Worm (Caenorhabditis elegans) whole organism, L2 larva: Measurements from ENCODE around the gene C16D2.1.

Experiments
- C34F6.9 ChIP-seq: fragments of 150-350 bp; optimal IDR thresholded peaks from 2 replicates; lab custom pipeline; 2014; ENCODE audit warnings: missing biosample characterization, missing genetic modification characterization
- F13H6.1 ChIP-seq: sonication (generic microtip); optimal IDR thresholded peaks from 2 replicates; lab custom pipeline; 2016; ENCODE audit warnings: missing genetic modification characterization, missing compliant biosample characterization
- R02D3.7 ChIP-seq: fragments of 150-350 bp; optimal IDR thresholded peaks from 2 replicates; lab custom pipeline; 2014; ENCODE audit warnings: missing biosample characterization, missing genetic modification characterization
- Y55F3AM.14 ChIP-seq: fragments of 200-800 bp; sonication (Bioruptor generic); optimal IDR thresholded peaks from 2 replicates; lab custom pipeline; 2018; ENCODE audit warnings: mild to moderate bottlenecking, missing genetic modification characterization, missing compliant biosample characterization
- ZK546.5 ChIP-seq: sonication (generic microtip); optimal IDR thresholded peaks from 2 replicates; lab custom pipeline; 2017; ENCODE audit warnings: missing biosample characterization, missing genetic modification characterization
- alr-1 ChIP-seq: fragments of 150-350 bp; optimal IDR thresholded peaks from 2 replicates; lab custom pipeline; 2014; ENCODE audit warnings: missing biosample characterization, missing genetic modification characterization
- aly-2 ChIP-seq: fragments of 150-350 bp; optimal IDR thresholded peaks from 2 replicates; lab custom pipeline; 2014; ENCODE audit warnings: missing biosample characterization, missing genetic modification characterization
- ama-1 ChIP-seq: fragments of 150-350 bp; optimal IDR thresholded peaks from 2 replicates; lab custom pipeline; 2018; ENCODE audit warnings: inconsistent platforms
- blmp-1 ChIP-seq: sonication (generic microtip); optimal IDR thresholded peaks from 2 replicates; lab custom pipeline; 2017; ENCODE audit warnings: missing genetic modification characterization, mild to moderate bottlenecking, missing compliant biosample characterization, antibody characterized with exemption, moderate library complexity; ENCODE audit not compliant: insufficient read depth
- ceh-16 ChIP-seq: fragments of 150-350 bp; optimal IDR thresholded peaks from 2 replicates; lab custom pipeline; 2014; ENCODE audit warnings: missing biosample characterization, missing genetic modification characterization
- ceh-82 ChIP-seq: fragments of 150-350 bp; optimal IDR thresholded peaks from 2 replicates; lab custom pipeline; 2014; ENCODE audit warnings: missing biosample characterization, missing genetic modification characterization
- crh-2 ChIP-seq: sonication (generic microtip); optimal IDR thresholded peaks from 2 replicates; lab custom pipeline; 2017; ENCODE audit warnings: missing biosample characterization, missing genetic modification characterization
- dmd-4 ChIP-seq: sonication (generic microtip); optimal IDR thresholded peaks from 2 replicates; lab custom pipeline; 2017; ENCODE audit warnings: missing biosample characterization, missing genetic modification characterization
- egl-27 ChIP-seq: sonication (generic microtip); optimal IDR thresholded peaks from 3 replicates; lab custom pipeline; 2017; ENCODE audit warnings: missing biosample characterization, missing genetic modification reagents, missing genetic modification characterization
- elt-1 ChIP-seq: fragments of 150-350 bp; optimal IDR thresholded peaks from 2 replicates; lab custom pipeline; 2014; ENCODE audit warnings: missing biosample characterization, missing genetic modification characterization
- elt-3 ChIP-seq: sonication (generic microtip); optimal IDR thresholded peaks from 2 replicates; lab custom pipeline; 2017; ENCODE audit warnings: missing biosample characterization, missing genetic modification characterization
- fos-1 ChIP-seq: fragments of 150-350 bp; optimal IDR thresholded peaks from 2 replicates; lab custom pipeline; 2014; ENCODE audit warnings: missing biosample characterization, missing genetic modification characterization
- gmeb-1 ChIP-seq: fragments of 150-350 bp; optimal IDR thresholded peaks from 2 replicates; lab custom pipeline; 2014; ENCODE audit warnings: missing biosample characterization, missing genetic modification characterization
- lin-11 ChIP-seq: fragments of 150-350 bp; sonication (generic microtip); optimal IDR thresholded peaks from 2 replicates; lab custom pipeline; 2014; ENCODE audit warnings: missing biosample characterization, missing genetic modification characterization, inconsistent platforms, mixed read lengths
- lin-13 ChIP-seq: fragments of 150-350 bp; optimal IDR thresholded peaks from 2 replicates; lab custom pipeline; 2014; ENCODE audit warnings: missing biosample characterization, missing genetic modification reagents, missing genetic modification characterization
- lin-39 ChIP-seq: fragments of 150-350 bp; optimal IDR thresholded peaks from 2 replicates; lab custom pipeline; 2014; ENCODE audit warnings: missing biosample characterization, missing genetic modification reagents, missing genetic modification characterization
- lsy-2 ChIP-seq, 2 experiments: fragments of 150-350 bp in 1 of 2; sonication (generic microtip) in 1 of 2; optimal IDR thresholded peaks; 2 replicates each; lab custom pipeline; 2014 to 2017; ENCODE audit warnings: missing biosample characterization in 2 of 2, missing genetic modification characterization in 2 of 2
- mdl-1 ChIP-seq, 2 experiments: fragments of 150-350 bp in 1 of 2; sonication (generic microtip) in 1 of 2; optimal IDR thresholded peaks; 2 replicates each; lab custom pipeline; 2017; ENCODE audit warnings: missing biosample characterization in 2 of 2, missing genetic modification characterization in 2 of 2
- nhr-129 ChIP-seq: fragments of 150-350 bp; optimal IDR thresholded peaks from 2 replicates; lab custom pipeline; 2014; ENCODE audit warnings: missing biosample characterization, missing genetic modification characterization
- nhr-21 ChIP-seq: fragments of 150-350 bp; optimal IDR thresholded peaks from 2 replicates; lab custom pipeline; 2014; ENCODE audit warnings: missing biosample characterization, missing genetic modification characterization
- nhr-23 ChIP-seq: fragments of 150-350 bp; optimal IDR thresholded peaks from 2 replicates; lab custom pipeline; 2014; ENCODE audit warnings: missing biosample characterization, missing genetic modification reagents, missing genetic modification characterization
- nhr-237 ChIP-seq: fragments of 150-350 bp; optimal IDR thresholded peaks from 2 replicates; lab custom pipeline; 2014; ENCODE audit warnings: missing biosample characterization, missing genetic modification characterization
- nhr-25 ChIP-seq: fragments of 150-350 bp; sonication (generic microtip); optimal IDR thresholded peaks from 3 replicates; lab custom pipeline; 2014; ENCODE audit warnings: missing biosample characterization, missing genetic modification characterization
- nhr-77 ChIP-seq: fragments of 150-350 bp; optimal IDR thresholded peaks from 2 replicates; lab custom pipeline; 2014; ENCODE audit warnings: missing biosample characterization, missing genetic modification characterization
- peb-1 ChIP-seq: fragments of 150-350 bp; optimal IDR thresholded peaks from 2 replicates; lab custom pipeline; 2014; ENCODE audit warnings: missing biosample characterization, missing genetic modification characterization
- sem-4 ChIP-seq: fragments of 150-350 bp; optimal IDR thresholded peaks from 2 replicates; lab custom pipeline; 2014; ENCODE audit warnings: missing biosample characterization, missing genetic modification reagents, missing genetic modification characterization
- sma-3 ChIP-seq: sonication (generic microtip); optimal IDR thresholded peaks from 2 replicates; lab custom pipeline; 2016; ENCODE audit warnings: missing genetic modification reagents, missing genetic modification characterization, missing compliant biosample characterization
- sma-9 ChIP-seq, 2 experiments: fragments of 150-350 bp in 1 of 2; sonication (generic microtip) in 1 of 2; optimal IDR thresholded peaks; 2 replicates each; lab custom pipeline; 2014 to 2016; ENCODE audit warnings: missing genetic modification characterization in 2 of 2, mild to moderate bottlenecking in 1 of 2, missing biosample characterization in 1 of 2, missing compliant biosample characterization in 1 of 2, missing genetic modification reagents in 1 of 2, moderate library complexity in 1 of 2
- snpc-4 ChIP-seq: fragments of 150-350 bp; optimal IDR thresholded peaks from 2 replicates; lab custom pipeline; 2014; ENCODE audit warnings: missing biosample characterization, missing genetic modification characterization
- unc-55 ChIP-seq: fragments of 150-350 bp; sonication (generic microtip); optimal IDR thresholded peaks from 3 replicates; lab custom pipeline; 2014; ENCODE audit warnings: missing biosample characterization, missing genetic modification reagents, missing genetic modification characterization
- unc-62 ChIP-seq: fragments of 150-350 bp; optimal IDR thresholded peaks from 2 replicates; lab custom pipeline; 2014; ENCODE audit warnings: missing biosample characterization, missing genetic modification reagents, missing genetic modification characterization
- zag-1 ChIP-seq: fragments of 150-350 bp; optimal IDR thresholded peaks from 2 replicates; lab custom pipeline; 2014; ENCODE audit warnings: missing biosample characterization, missing genetic modification characterization
- ztf-1 ChIP-seq: fragments of 200-800 bp; sonication (Bioruptor generic); conservative IDR thresholded peaks from 2 replicates; pipeline ENCODE4 v1.3.6; 2022; ENCODE audit warnings: missing genetic modification characterization, missing compliant biosample characterization
- ztf-4 ChIP-seq: fragments of 150-350 bp; optimal IDR thresholded peaks from 2 replicates; lab custom pipeline; 2014; ENCODE audit warnings: missing biosample characterization, missing genetic modification characterization

Gene C16D2.1

DNA sequence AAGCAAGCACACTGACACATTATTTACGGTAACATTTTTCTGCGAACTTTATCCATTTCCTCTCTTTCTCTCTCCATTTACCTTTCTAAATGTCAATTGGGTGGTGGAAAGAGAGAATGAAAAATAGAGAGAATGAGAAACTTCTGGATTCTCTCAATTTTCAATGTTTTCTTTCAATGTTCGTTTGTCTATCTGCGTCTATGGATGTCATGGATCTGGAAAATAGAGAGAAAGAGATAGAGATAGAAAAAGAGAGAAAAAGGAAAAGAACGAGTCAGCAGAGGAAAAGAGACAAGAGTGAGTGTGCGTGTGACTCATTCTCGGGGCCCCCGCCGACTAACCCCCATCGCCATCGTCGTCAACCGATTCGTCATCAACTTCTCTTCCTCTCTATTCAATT is 18.6 kb upstream of the C16D2.1 start, which contains the start of gene jun-1 (continued):
- TF ChIP-seq sma-9 (GFP tag; optimal IDR thresholded peaks at IDR 0.05; lab: Kevin White, UChicago) (peak; percentile 84), sma-9 (tag; optimal IDR thresholded peaks at IDR 0.05; lab: Kevin White, UChicago) (no peak), snpc-4 (tag; lab: Kevin White, UChicago) (peak; percentile 43), ztf-1 (GFP tag; lab: Robert Waterston, UW) (no peak), mdl-1 (tag; optimal IDR thresholded peaks at IDR 0.05; lab: Kevin White, UChicago) (peak; percentile 22 to 70), F13H6.1 (tag; lab: Kevin White, UChicago) (peak; percentile 91), peb-1 (tag; lab: Kevin White, UChicago) (no peak), fos-1 (peak; percentile 100), elt-1 (tag; lab: Kevin White, UChicago) (no peak), elt-3 (no peak), lsy-2 (tag; optimal IDR thresholded peaks at IDR 0.05; lab: Kevin White, UChicago) (peak; percentile 68 to 91), nhr-23 (tag; lab: Kevin White, UChicago) (no peak), blmp-1 (tag; lab: Kevin White, UChicago) (peak; percentile 67), nhr-25 (peak; percentile 94), zag-1 (tag; lab: Kevin White, UChicago) (peak; percentile 13), nhr-129 (tag; lab: Kevin White, UChicago) (peak; percentile 93), sma-3 (GFP tag; lab: Kevin White, UChicago) (peak; percentile 94), ceh-82 (tag; lab: Kevin White, UChicago) (peak; percentile 18)

DNA sequence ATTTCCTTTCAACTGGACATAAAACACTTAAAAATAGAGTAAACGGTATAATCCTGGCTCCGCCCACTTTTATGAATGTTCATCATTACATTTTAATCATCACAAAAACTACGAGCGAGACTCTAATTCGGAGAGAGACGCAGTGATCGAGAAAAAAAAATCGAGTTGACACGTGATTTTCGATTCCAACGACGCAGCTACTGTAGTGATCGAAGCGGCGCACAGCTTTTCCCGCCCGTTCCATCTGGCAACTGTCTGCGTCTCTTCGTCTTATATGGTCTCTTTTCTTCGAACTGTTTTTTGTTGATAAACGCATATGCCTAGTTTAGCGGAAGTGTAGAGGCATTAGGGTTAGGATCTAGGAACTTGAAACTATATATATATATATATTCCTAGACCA is 17.7 kb upstream of the C16D2.1 start:
- TF ChIP-seq F13H6.1 (tag; lab: Kevin White, UChicago) (peak; percentile 36), crh-2 (peak; percentile 41), nhr-23 (tag; lab: Kevin White, UChicago) (no peak), nhr-77 (tag; lab: Kevin White, UChicago) (no peak), fos-1 (peak; percentile 68), ceh-16 (tag; lab: Kevin White, UChicago) (no peak), dmd-4 (tag; lab: Kevin White, UChicago) (no peak), sem-4 (tag; lab: Kevin White, UChicago) (no peak), lsy-2 (tag; optimal IDR thresholded peaks at IDR 0.05; lab: Kevin White, UChicago) (no peak), R02D3.7 (tag; lab: Kevin White, UChicago) (no peak), blmp-1 (tag; lab: Kevin White, UChicago) (peak; percentile 69), ZK546.5 (no peak), ama-1 (lab: Kevin White, UChicago) (no peak), lin-13 (GFP tag; lab: Kevin White, UChicago) (no peak), sma-9 (GFP tag; optimal IDR thresholded peaks at IDR 0.05; lab: Kevin White, UChicago) (peak; percentile 46), sma-9 (tag; optimal IDR thresholded peaks at IDR 0.05; lab: Kevin White, UChicago) (no peak), snpc-4 (tag; lab: Kevin White, UChicago) (no peak), ztf-4 (no peak), aly-2 (no peak), lin-11 (tag; lab: Kevin White, UChicago) (no peak), alr-1 (tag; lab: Kevin White, UChicago) (no peak)

DNA sequence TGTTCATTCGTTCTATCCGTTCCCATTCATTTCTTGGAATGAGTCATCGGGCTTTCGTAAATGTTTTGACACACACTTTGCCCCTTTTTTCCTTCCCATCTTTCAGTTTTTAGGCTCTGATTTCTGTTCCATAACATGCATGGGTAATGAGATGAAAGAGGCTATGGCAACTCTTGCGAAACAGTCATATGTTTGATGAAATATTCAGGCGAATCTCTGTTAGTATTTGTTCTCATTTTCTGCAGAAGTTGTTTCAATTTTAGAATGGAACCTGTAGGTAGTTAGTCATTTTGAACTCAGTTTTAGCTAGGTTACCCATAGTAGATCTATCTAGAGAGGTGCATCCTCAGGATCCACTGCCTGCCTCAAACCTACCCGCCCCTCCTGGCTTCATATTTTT is 16.5 kb upstream of the C16D2.1 start:
- TF ChIP-seq sem-4 (tag; lab: Kevin White, UChicago), result no peak
- TF ChIP-seq nhr-21 (tag; lab: Kevin White, UChicago), result no peak
- TF ChIP-seq zag-1 (tag; lab: Kevin White, UChicago), result no peak
- no peak for TF ChIP-seq aly-2
- no peak for TF ChIP-seq blmp-1 (tag; lab: Kevin White, UChicago)
- TF ChIP-seq gmeb-1 (tag; lab: Kevin White, UChicago), result no peak
- no peak for TF ChIP-seq nhr-25

DNA sequence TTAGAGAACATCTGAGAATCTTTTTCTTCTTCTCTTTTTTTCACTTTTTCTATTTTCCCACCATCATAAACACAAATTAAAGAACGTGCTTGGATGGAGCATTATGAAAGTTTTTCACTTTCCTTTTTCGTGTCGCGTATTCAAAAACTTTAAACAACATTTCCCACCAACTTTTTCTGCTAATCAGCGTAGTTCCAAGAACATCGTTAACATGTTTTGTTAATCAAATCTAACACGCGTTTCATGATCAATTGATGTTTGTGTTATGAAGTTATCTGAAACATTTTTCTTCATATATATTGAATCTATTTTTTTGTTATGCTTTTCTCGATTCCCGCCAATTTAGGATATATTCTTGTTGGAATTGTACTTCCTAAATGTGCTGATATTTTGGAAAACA is 15.8 kb upstream of the C16D2.1 start:
- TF ChIP-seq crh-2 (peak; percentile 32), lsy-2 (tag; optimal IDR thresholded peaks at IDR 0.05; lab: Kevin White, UChicago) (peak in 1 of 2 experiments; percentile 43), nhr-237 (tag; lab: Kevin White, UChicago) (no peak), blmp-1 (tag; lab: Kevin White, UChicago) (no peak), nhr-21 (tag; lab: Kevin White, UChicago) (peak; percentile 58), sma-9 (GFP tag; optimal IDR thresholded peaks at IDR 0.05; lab: Kevin White, UChicago) (peak; percentile 37), sma-9 (tag; optimal IDR thresholded peaks at IDR 0.05; lab: Kevin White, UChicago) (no peak)

DNA sequence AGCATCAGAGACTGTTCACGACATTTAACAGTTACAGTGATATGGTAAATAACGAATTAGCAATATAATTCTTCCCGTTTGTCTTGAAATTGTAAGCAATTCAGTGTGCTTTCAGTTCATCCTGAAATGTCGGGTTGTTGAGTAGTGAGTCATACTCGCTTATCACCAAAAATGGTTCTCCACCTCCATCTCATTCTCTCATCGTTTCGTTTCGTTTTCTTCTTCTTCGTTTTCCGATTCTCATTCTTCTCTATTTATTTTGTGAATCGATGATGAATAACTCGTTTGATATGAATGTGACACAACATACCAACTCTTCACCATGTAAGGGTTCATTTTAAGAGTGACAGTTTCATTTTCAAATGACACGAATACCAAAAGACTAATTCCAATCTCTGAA is 15.1 kb upstream of the C16D2.1 start:
- TF ChIP-seq unc-55 (GFP tag; lab: Kevin White, UChicago) (no peak), sma-9 (GFP tag; optimal IDR thresholded peaks at IDR 0.05; lab: Kevin White, UChicago) (no peak), sma-9 (tag; optimal IDR thresholded peaks at IDR 0.05; lab: Kevin White, UChicago) (no peak), nhr-25 (no peak), ztf-1 (GFP tag; lab: Robert Waterston, UW) (no peak), lsy-2 (tag; optimal IDR thresholded peaks at IDR 0.05; lab: Kevin White, UChicago) (peak in 1 of 2 experiments; percentile 1), sem-4 (tag; lab: Kevin White, UChicago) (no peak), fos-1 (peak; percentile 99), nhr-237 (tag; lab: Kevin White, UChicago) (no peak), peb-1 (tag; lab: Kevin White, UChicago) (no peak), snpc-4 (tag; lab: Kevin White, UChicago) (no peak), lin-39 (tag; lab: Kevin White, UChicago) (no peak), egl-27 (tag; lab: Kevin White, UChicago) (no peak), R02D3.7 (tag; lab: Kevin White, UChicago) (no peak), nhr-21 (tag; lab: Kevin White, UChicago) (no peak), C34F6.9 (tag; lab: Kevin White, UChicago) (no peak), dmd-4 (tag; lab: Kevin White, UChicago) (no peak), unc-62 (no peak), aly-2 (no peak), ztf-4 (no peak), nhr-23 (tag; lab: Kevin White, UChicago) (no peak), ceh-16 (tag; lab: Kevin White, UChicago) (no peak), nhr-129 (tag; lab: Kevin White, UChicago) (peak; percentile 35), alr-1 (tag; lab: Kevin White, UChicago) (no peak), Y55F3AM.14 (GFP tag; lab: Kevin White, UChicago) (no peak), gmeb-1 (tag; lab: Kevin White, UChicago) (no peak)
